Worm (Caenorhabditis elegans) whole organism, L3 larva: ENCODE results near the gene W10D9.3.
"Not testable (repeated sequence)": the region's sequence is repeated elsewhere in the genome, so short reads cannot be mapped to it uniquely, and the experiment has no call there.

Experiments
- R02D3.7 ChIP-seq: fragments of 150-350 bp; optimal IDR thresholded peaks from 2 replicates; lab custom pipeline; 2014; ENCODE audit warnings: missing biosample characterization, missing genetic modification characterization
- ZK546.5 ChIP-seq: sonication (generic microtip); optimal IDR thresholded peaks from 2 replicates; lab custom pipeline; 2017; ENCODE audit warnings: missing biosample characterization, missing genetic modification characterization
- aly-2 ChIP-seq: fragments of 150-350 bp; optimal IDR thresholded peaks from 2 replicates; lab custom pipeline; 2014; ENCODE audit warnings: missing biosample characterization, missing genetic modification characterization
- ama-1 ChIP-seq: fragments of 150-350 bp; optimal IDR thresholded peaks from 2 replicates; lab custom pipeline; 2018
- ceh-16 ChIP-seq: sonication (generic microtip); optimal IDR thresholded peaks from 2 replicates; lab custom pipeline; 2017; ENCODE audit warnings: missing biosample characterization, missing genetic modification characterization
- ceh-28 ChIP-seq: fragments of 150-350 bp; optimal IDR thresholded peaks from 2 replicates; lab custom pipeline; 2014; ENCODE audit warnings: missing biosample characterization, missing genetic modification reagents, missing genetic modification characterization
- ceh-82 ChIP-seq: fragments of 150-350 bp; optimal IDR thresholded peaks from 2 replicates; lab custom pipeline; 2014; ENCODE audit warnings: missing biosample characterization, missing genetic modification characterization
- ceh-9 ChIP-seq: sonication (generic microtip); optimal IDR thresholded peaks from 2 replicates; lab custom pipeline; 2018; ENCODE audit warnings: missing biosample characterization, missing genetic modification characterization
- egl-27 ChIP-seq: sonication (generic microtip); optimal IDR thresholded peaks from 4 replicates; lab custom pipeline; 2017; ENCODE audit warnings: missing biosample characterization, missing genetic modification reagents, missing genetic modification characterization
- egl-5 ChIP-seq: fragments of 150-350 bp; optimal IDR thresholded peaks from 2 replicates; lab custom pipeline; 2017; ENCODE audit warnings: missing biosample characterization, missing genetic modification reagents, missing genetic modification characterization, inconsistent platforms
- elt-1 ChIP-seq: fragments of 150-350 bp; optimal IDR thresholded peaks from 2 replicates; lab custom pipeline; 2014; ENCODE audit warnings: missing biosample characterization, missing genetic modification characterization
- elt-2 ChIP-seq: sonication (generic microtip); optimal IDR thresholded peaks from 2 replicates; lab custom pipeline; 2016; ENCODE audit warnings: missing genetic modification reagents, mild to moderate bottlenecking, missing genetic modification characterization, missing compliant biosample characterization
- elt-3 ChIP-seq, 3 experiments: fragments of 150-350 bp in 1 of 3; sonication (generic microtip) in 2 of 3; optimal IDR thresholded peaks; 2 replicates in 2 of 3; 4 replicates in 1 of 3; lab custom pipeline; 2014 to 2017; ENCODE audit warnings: missing biosample characterization in 3 of 3, missing genetic modification characterization in 3 of 3
- eor-1 ChIP-seq, 2 experiments: fragments of 150-350 bp; optimal IDR thresholded peaks; 2 replicates each; lab custom pipeline; 2014 to 2018; ENCODE audit warnings: missing biosample characterization in 2 of 2, missing genetic modification characterization in 2 of 2
- fkh-10 ChIP-seq: sonication (generic microtip); optimal IDR thresholded peaks from 2 replicates; lab custom pipeline; 2017; ENCODE audit warnings: missing biosample characterization, missing genetic modification reagents, missing genetic modification characterization
- fkh-2 ChIP-seq: fragments of 150-350 bp; optimal IDR thresholded peaks from 2 replicates; lab custom pipeline; 2014; ENCODE audit warnings: missing biosample characterization, missing genetic modification reagents, missing genetic modification characterization
- fos-1 ChIP-seq: fragments of 150-350 bp; optimal IDR thresholded peaks from 2 replicates; lab custom pipeline; 2014; ENCODE audit warnings: missing biosample characterization, missing genetic modification characterization
- hmg-11 ChIP-seq: sonication (generic microtip); optimal IDR thresholded peaks from 2 replicates; lab custom pipeline; 2016; ENCODE audit warnings: missing genetic modification characterization, missing compliant biosample characterization
- jun-1 ChIP-seq: fragments of 150-350 bp; optimal IDR thresholded peaks from 2 replicates; lab custom pipeline; 2014; ENCODE audit warnings: missing biosample characterization, missing genetic modification reagents, missing genetic modification characterization
- lin-15B ChIP-seq: fragments of 150-350 bp; optimal IDR thresholded peaks from 2 replicates; lab custom pipeline; 2014; ENCODE audit warnings: missing biosample characterization, missing genetic modification characterization
- lin-39 ChIP-seq: fragments of 150-350 bp; optimal IDR thresholded peaks from 2 replicates; lab custom pipeline; 2018; ENCODE audit warnings: missing biosample characterization, missing genetic modification reagents, missing genetic modification characterization
- lsy-12 ChIP-seq: sonication (generic microtip); optimal IDR thresholded peaks from 2 replicates; lab custom pipeline; 2016; ENCODE audit warnings: mild to moderate bottlenecking, missing genetic modification characterization, missing compliant biosample characterization
- mml-1 ChIP-seq: fragments of 150-350 bp; sonication (generic microtip); optimal IDR thresholded peaks from 3 replicates; lab custom pipeline; 2014; ENCODE audit warnings: missing biosample characterization, missing genetic modification characterization
- nfya-1 ChIP-seq: sonication (generic microtip); optimal IDR thresholded peaks from 2 replicates; lab custom pipeline; 2017; ENCODE audit warnings: missing genetic modification characterization, mild to moderate bottlenecking, missing compliant biosample characterization, antibody characterized with exemption, moderate library complexity; ENCODE audit not compliant: insufficient read depth
- nhr-11 ChIP-seq: fragments of 150-350 bp; optimal IDR thresholded peaks from 2 replicates; lab custom pipeline; 2014; ENCODE audit warnings: missing biosample characterization, missing genetic modification characterization
- nhr-12 ChIP-seq: fragments of 150-350 bp; optimal IDR thresholded peaks from 2 replicates; lab custom pipeline; 2014; ENCODE audit warnings: missing biosample characterization, missing genetic modification characterization
- nhr-43 ChIP-seq: sonication (generic microtip); optimal IDR thresholded peaks from 2 replicates; lab custom pipeline; 2016; ENCODE audit warnings: mild to moderate bottlenecking, missing genetic modification characterization, missing compliant biosample characterization; ENCODE audit not compliant: poor library complexity, severe bottlenecking
- nhr-67 ChIP-seq: fragments of 150-350 bp; optimal IDR thresholded peaks from 2 replicates; lab custom pipeline; 2014; ENCODE audit warnings: missing biosample characterization, missing genetic modification characterization
- pha-4 ChIP-seq: fragments of 150-350 bp; optimal IDR thresholded peaks from 2 replicates; lab custom pipeline; 2014; ENCODE audit warnings: missing biosample characterization, missing genetic modification reagents, missing genetic modification characterization
- pqm-1 ChIP-seq: fragments of 150-350 bp; optimal IDR thresholded peaks from 2 replicates; lab custom pipeline; 2017; ENCODE audit warnings: missing biosample characterization, missing genetic modification characterization, inconsistent platforms
- sea-2 ChIP-seq: fragments of 150-350 bp; sonication (generic microtip); optimal IDR thresholded peaks from 4 replicates; lab custom pipeline; 2014; ENCODE audit warnings: missing biosample characterization, missing genetic modification reagents, missing genetic modification characterization
- skn-1 ChIP-seq: fragments of 150-350 bp; optimal IDR thresholded peaks from 2 replicates; lab custom pipeline; 2014; ENCODE audit warnings: missing biosample characterization, missing genetic modification characterization
- tbx-2 ChIP-seq: sonication (generic microtip); optimal IDR thresholded peaks from 2 replicates; lab custom pipeline; 2016; ENCODE audit warnings: mild to moderate bottlenecking, missing genetic modification characterization, missing compliant biosample characterization
- unc-39 ChIP-seq: sonication (generic microtip); optimal IDR thresholded peaks from 4 replicates; lab custom pipeline; 2017; ENCODE audit warnings: missing biosample characterization, missing genetic modification characterization
- unc-62 ChIP-seq: fragments of 150-350 bp; sonication (generic microtip); optimal IDR thresholded peaks from 4 replicates; lab custom pipeline; 2014; ENCODE audit warnings: missing biosample characterization, missing genetic modification reagents, missing genetic modification characterization
- zag-1 ChIP-seq: fragments of 150-350 bp; optimal IDR thresholded peaks from 2 replicates; lab custom pipeline; 2014; ENCODE audit warnings: missing biosample characterization, missing genetic modification characterization
- ztf-4 ChIP-seq: fragments of 150-350 bp; optimal IDR thresholded peaks from 2 replicates; lab custom pipeline; 2014; ENCODE audit warnings: missing biosample characterization, missing genetic modification characterization

Gene W10D9.3

ce11 chrII:456371-456770 is 4.4 kb downstream of the W10D9.3 start:
- TF ChIP-seq nfya-1 (tag; lab: Kevin White, UChicago) (no peak), nhr-12 (tag; lab: Kevin White, UChicago) (no peak), fkh-10 (GFP tag; lab: Kevin White, UChicago) (no peak), elt-2 (tag; lab: Kevin White, UChicago) (no peak), mml-1 (tag; lab: Kevin White, UChicago) (no peak), eor-1 (tag; optimal IDR thresholded peaks at IDR 0.05; lab: Kevin White, UChicago) (no peak)

DNA sequence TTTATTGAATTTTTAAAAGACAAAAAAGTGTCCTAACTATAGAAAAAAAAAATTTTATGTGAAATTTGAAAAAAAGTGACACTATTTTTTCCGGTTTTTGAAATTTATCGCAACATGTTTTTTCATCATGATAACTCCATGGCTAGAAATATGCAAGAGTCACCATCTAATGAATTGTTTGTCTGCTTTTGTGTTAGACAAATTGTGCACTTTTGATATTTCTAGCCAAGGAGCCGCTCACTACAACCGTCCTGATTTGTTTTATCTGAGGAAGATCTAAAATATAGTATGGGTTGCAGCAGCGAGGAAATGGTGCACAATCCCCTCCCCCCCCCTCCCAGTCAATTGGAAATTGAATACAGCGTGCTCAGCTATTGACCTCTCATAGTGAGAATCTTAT is 6.1 kb downstream of the W10D9.3 start, which contains the start of gene W10D9.1:
Gene W10D9.1 (plus strand): TSS at position 301 of the 400 bp plus-strand sequence.
- not testable (repeated sequence) for TF ChIP-seq elt-1 (tag; lab: Kevin White, UChicago); sea-2 (GFP tag; lab: Kevin White, UChicago); zag-1 (tag; lab: Kevin White, UChicago)
- TF ChIP-seq, all 47 proteins: peak for 0; not testable (repeated sequence) for 47

- TF ChIP-seq fos-1 (tag; lab: Kevin White, UChicago); ZK546.5 (tag; lab: Kevin White, UChicago); unc-62 (GFP tag; lab: Kevin White, UChicago): not testable (repeated sequence)
These were observed 19.6 kb downstream of the W10D9.3 start, which contains the start of gene C24H12.1 for ce11 chrII:441102-441501. Gene C24H12.1, plus strand, starts transcription at chrII:441402.

DNA sequence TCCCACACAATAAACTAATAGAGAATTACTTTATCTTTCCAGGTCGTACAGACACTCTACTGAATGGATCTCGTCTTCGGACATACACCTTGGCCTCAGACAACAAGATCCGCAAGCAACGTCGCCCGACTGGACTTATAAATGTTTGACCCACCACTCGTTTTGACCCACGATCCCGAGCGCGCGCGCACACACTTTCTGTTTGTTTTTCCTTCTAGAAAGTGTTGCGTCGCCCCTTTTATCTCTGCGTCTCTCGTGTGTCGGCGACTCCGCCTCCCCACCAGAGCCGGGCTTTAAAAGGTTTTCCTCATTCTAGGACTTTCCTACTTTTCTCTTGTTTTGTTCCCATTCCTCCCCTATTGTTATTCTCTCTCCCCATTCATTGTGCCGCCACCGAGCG is 23.5 kb downstream of the W10D9.3 start:
- TF ChIP-seq lin-15B (tag; lab: Kevin White, UChicago) (no peak), R02D3.7 (tag; lab: Kevin White, UChicago) (no peak), skn-1 (tag; lab: Kevin White, UChicago) (no peak), egl-27 (tag; lab: Kevin White, UChicago) (no peak), nhr-12 (tag; lab: Kevin White, UChicago) (no peak), ceh-16 (tag; lab: Kevin White, UChicago) (no peak), pqm-1 (tag; lab: Kevin White, UChicago) (no peak), ztf-4 (no peak), ceh-28 (no peak), nhr-67 (tag; lab: Kevin White, UChicago) (no peak)

- TF ChIP-seq tbx-2 (tag; lab: Kevin White, UChicago) (no peak), lin-15B (tag; lab: Kevin White, UChicago) (no peak), fkh-2 (tag; lab: Kevin White, UChicago) (no peak), fos-1 (tag; lab: Kevin White, UChicago) (no peak), zag-1 (tag; lab: Kevin White, UChicago) (no peak), ceh-82 (tag; lab: Kevin White, UChicago) (no peak), ama-1 (lab: Kevin White, UChicago) (no peak), sea-2 (GFP tag; lab: Kevin White, UChicago) (no peak), pqm-1 (tag; lab: Kevin White, UChicago) (no peak), nhr-12 (tag; lab: Kevin White, UChicago) (no peak), ceh-28 (no peak), elt-3 (tag; optimal IDR thresholded peaks at IDR 0.05; lab: Kevin White, UChicago) (no peak), lsy-12 (no peak), ztf-4 (no peak), skn-1 (tag; lab: Kevin White, UChicago) (no peak), mml-1 (tag; lab: Kevin White, UChicago) (no peak), nhr-43 (no peak), nfya-1 (tag; lab: Kevin White, UChicago) (no peak), ceh-9 (tag; lab: Kevin White, UChicago) (no peak)
- TF ChIP-seq, all 47 proteins: peak for 0
These were observed 37.6 kb downstream of the W10D9.3 start, which contains the start of gene C24H12.8 for ce11 chrII:423086-423485. Gene C24H12.8, minus strand, starts transcription at chrII:423186.

DNA sequence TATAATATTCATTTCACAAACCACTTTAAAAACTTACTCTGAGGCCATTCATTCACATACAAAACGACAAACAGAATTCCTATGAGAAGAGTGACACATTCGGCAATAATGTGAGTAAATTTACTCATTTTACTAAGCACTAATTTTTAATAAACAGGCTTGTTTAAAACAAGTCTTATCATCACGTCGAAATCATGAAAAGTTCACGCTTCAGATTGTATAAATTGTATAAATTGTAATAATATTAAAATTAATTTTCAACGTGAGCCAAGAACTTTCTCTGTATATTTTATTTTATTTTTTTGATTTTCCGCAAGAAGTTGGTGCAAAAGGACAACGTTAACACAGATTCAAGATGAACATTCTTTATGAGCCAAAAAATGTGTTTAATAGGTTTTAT is 42.0 kb downstream of the W10D9.3 start, which contains the start of gene C24H12.6:
Gene C24H12.6 (minus strand): TSS at position 101 of the 400 bp plus-strand sequence.
- TF ChIP-seq nhr-11 (tag; lab: Kevin White, UChicago) (no peak), pha-4 (no peak), fos-1 (tag; lab: Kevin White, UChicago) (no peak), egl-5 (no peak), ama-1 (lab: Kevin White, UChicago) (no peak), eor-1 (tag; optimal IDR thresholded peaks at IDR 0.05; lab: Kevin White, UChicago) (no peak), ceh-9 (tag; lab: Kevin White, UChicago) (no peak), mml-1 (tag; lab: Kevin White, UChicago) (no peak), elt-1 (tag; lab: Kevin White, UChicago) (no peak), aly-2 (tag; lab: Kevin White, UChicago) (no peak), nhr-12 (tag; lab: Kevin White, UChicago) (no peak), ceh-16 (tag; lab: Kevin White, UChicago) (no peak), lin-39 (tag; lab: Kevin White, UChicago) (no peak), unc-39 (no peak), jun-1 (no peak), hmg-11 (tag; lab: Kevin White, UChicago) (no peak)
- TF ChIP-seq, all 47 proteins: peak for 0
